Fruit fly (Drosophila melanogaster) whole organism, prepupa: ENCODE data around the gene Cda5.

Experiments
- Blimp-1 ChIP-seq: fragments of 200-800 bp; sonication (Bioruptor generic); optimal IDR thresholded peaks from 3 replicates; lab custom pipeline; 2017; ENCODE audit warnings: missing biosample characterization, missing genetic modification characterization, mild to moderate bottlenecking, moderate library complexity, missing genetic modification reagents
- CG10631 ChIP-seq: fragments of 200-800 bp; sonication (Bioruptor generic); optimal IDR thresholded peaks from 2 replicates; lab custom pipeline; 2016; ENCODE audit warnings: missing biosample characterization, missing genetic modification characterization
- CG10669 ChIP-seq: fragments of 200-800 bp; sonication (Bioruptor generic); optimal IDR thresholded peaks from 3 replicates; lab custom pipeline; 2018; ENCODE audit warnings: missing biosample characterization, mild to moderate bottlenecking, missing genetic modification characterization, moderate library complexity
- CG11762 ChIP-seq: fragments of 200-800 bp; sonication (Bioruptor generic); optimal IDR thresholded peaks from 3 replicates; lab custom pipeline; 2016; ENCODE audit warnings: missing biosample characterization, missing genetic modification characterization; ENCODE audit not compliant: insufficient read depth
- CG15336 ChIP-seq: fragments of 200-800 bp; sonication (Bioruptor generic); IDR thresholded peaks from 2 replicates; pipeline ENCODE4 v1.3.6; 2022; ENCODE audit warnings: missing biosample characterization, missing genetic modification characterization
- CG16779 ChIP-seq: fragments of 200-800 bp; sonication (Bioruptor generic); optimal IDR thresholded peaks from 3 replicates; lab custom pipeline; 2017; ENCODE audit warnings: missing biosample characterization, mild to moderate bottlenecking, missing genetic modification characterization
- CG3032 ChIP-seq: fragments of 200-800 bp; optimal IDR thresholded peaks from 2 replicates; lab custom pipeline; 2019; ENCODE audit warnings: missing biosample characterization, mild to moderate bottlenecking, missing genetic modification characterization, moderate library complexity
- CG34406 ChIP-seq: fragments of 200-800 bp; sonication (Bioruptor generic); optimal IDR thresholded peaks from 3 replicates; lab custom pipeline; 2016; ENCODE audit warnings: missing biosample characterization, missing genetic modification characterization
- CG3919 ChIP-seq: fragments of 200-800 bp; sonication (Bioruptor generic); optimal IDR thresholded peaks from 3 replicates; lab custom pipeline; 2016; ENCODE audit warnings: missing biosample characterization, missing genetic modification characterization
- CG4318 ChIP-seq: fragments of 200-800 bp; sonication (Bioruptor generic); optimal IDR thresholded peaks from 3 replicates; lab custom pipeline; 2017; ENCODE audit warnings: missing biosample characterization, mild to moderate bottlenecking, missing genetic modification characterization
- CG6163 ChIP-seq: fragments of 200-800 bp; sonication (Bioruptor generic); IDR thresholded peaks from 3 replicates; pipeline ENCODE4 v1.3.6; 2022; ENCODE audit warnings: missing biosample characterization, missing genetic modification characterization
- CG6792 ChIP-seq: fragments of 200-800 bp; sonication (Bioruptor generic); optimal IDR thresholded peaks from 3 replicates; lab custom pipeline; 2016; ENCODE audit warnings: missing biosample characterization, missing genetic modification characterization
- CG6808 ChIP-seq: fragments of 200-800 bp; sonication (Bioruptor generic); optimal IDR thresholded peaks from 3 replicates; lab custom pipeline; 2017; ENCODE audit warnings: missing biosample characterization, missing genetic modification characterization, mild to moderate bottlenecking, moderate library complexity, missing genetic modification reagents
- CG8319 ChIP-seq: fragments of 200-800 bp; sonication (Bioruptor generic); optimal IDR thresholded peaks from 3 replicates; lab custom pipeline; 2016; ENCODE audit warnings: missing biosample characterization, missing genetic modification characterization
- CG8632 ChIP-seq: fragments of 200-800 bp; sonication (Bioruptor generic); optimal IDR thresholded peaks from 3 replicates; lab custom pipeline; 2016; ENCODE audit warnings: missing biosample characterization, missing genetic modification characterization
- Eip78C ChIP-seq: fragments of 200-800 bp; sonication (Bioruptor generic); peaks from one replicate; lab custom pipeline; 2016; ENCODE audit warnings: missing biosample characterization, missing genetic modification characterization
- Ets21C ChIP-seq: fragments of 200-800 bp; sonication (Bioruptor generic); optimal IDR thresholded peaks from 3 replicates; lab custom pipeline; 2016; ENCODE audit warnings: missing biosample characterization, missing genetic modification characterization
- Ets96B ChIP-seq: fragments of 200-800 bp; optimal IDR thresholded peaks from 2 replicates; lab custom pipeline; 2019; ENCODE audit warnings: missing biosample characterization, mild to moderate bottlenecking, missing genetic modification characterization, moderate library complexity
- Hr4 ChIP-seq: fragments of 200-800 bp; sonication (Bioruptor generic); optimal IDR thresholded peaks from 3 replicates; lab custom pipeline; 2016; ENCODE audit warnings: missing biosample characterization, missing genetic modification characterization
- OdsH ChIP-seq: fragments of 200-800 bp; sonication (Bioruptor generic); optimal IDR thresholded peaks from 3 replicates; lab custom pipeline; 2016; ENCODE audit warnings: missing biosample characterization, missing genetic modification characterization
- Sox102F ChIP-seq: fragments of 200-800 bp; sonication (Bioruptor generic); optimal IDR thresholded peaks from 2 replicates; lab custom pipeline; 2016; ENCODE audit warnings: missing biosample characterization, mild to moderate bottlenecking, missing genetic modification characterization
- Sox14 ChIP-seq: fragments of 200-800 bp; sonication (Bioruptor generic); optimal IDR thresholded peaks from 3 replicates; lab custom pipeline; 2016; ENCODE audit warnings: missing biosample characterization, missing genetic modification characterization
- acj6 ChIP-seq: fragments of 200-800 bp; sonication (Bioruptor generic); optimal IDR thresholded peaks from 3 replicates; lab custom pipeline; 2016; ENCODE audit warnings: missing biosample characterization, missing genetic modification characterization
- dac ChIP-seq: fragments of 200-800 bp; sonication (Bioruptor generic); optimal IDR thresholded peaks from 2 replicates; lab custom pipeline; 2017; ENCODE audit warnings: missing biosample characterization, mild to moderate bottlenecking, missing genetic modification characterization
- eg ChIP-seq: fragments of 200-800 bp; sonication (Bioruptor generic); IDR thresholded peaks from 3 replicates; pipeline ENCODE4 v1.3.6; 2022; ENCODE audit warnings: missing biosample characterization, missing genetic modification characterization
- esn ChIP-seq: fragments of 200-800 bp; sonication (Bioruptor generic); optimal IDR thresholded peaks from 2 replicates; lab custom pipeline; 2016; ENCODE audit warnings: missing biosample characterization, mild to moderate bottlenecking, missing genetic modification characterization, moderate library complexity
- fd59A ChIP-seq: fragments of 200-800 bp; sonication (Bioruptor generic); optimal IDR thresholded peaks from 2 replicates; lab custom pipeline; 2017; ENCODE audit warnings: missing biosample characterization, mild to moderate bottlenecking, missing genetic modification characterization, missing genetic modification reagents
- fkh ChIP-seq: fragments of 200-800 bp; sonication (Bioruptor generic); optimal IDR thresholded peaks from 3 replicates; lab custom pipeline; 2017; ENCODE audit warnings: missing biosample characterization, mild to moderate bottlenecking, missing genetic modification characterization, moderate library complexity
- salr ChIP-seq, 2 experiments: fragments of 200-800 bp; sonication (Bioruptor generic); optimal IDR thresholded peaks; 3 replicates each; lab custom pipeline; 2016 to 2018; ENCODE audit warnings: missing biosample characterization in 2 of 2, missing genetic modification characterization in 2 of 2, mild to moderate bottlenecking in 1 of 2
- spab ChIP-seq: fragments of 200-800 bp; sonication (Bioruptor generic); optimal IDR thresholded peaks from 2 replicates; lab custom pipeline; 2017; ENCODE audit warnings: missing biosample characterization, mild to moderate bottlenecking, missing genetic modification characterization, missing genetic modification reagents
- svp ChIP-seq: fragments of 200-800 bp; sonication (Bioruptor generic); peaks from one replicate; lab custom pipeline; 2016; ENCODE audit warnings: missing biosample characterization, missing genetic modification characterization
- vri ChIP-seq: fragments of 200-800 bp; sonication (Bioruptor generic); optimal IDR thresholded peaks from 3 replicates; lab custom pipeline; 2016; ENCODE audit warnings: missing biosample characterization, mild to moderate bottlenecking, missing genetic modification characterization

The Cda5 gene

DNA sequence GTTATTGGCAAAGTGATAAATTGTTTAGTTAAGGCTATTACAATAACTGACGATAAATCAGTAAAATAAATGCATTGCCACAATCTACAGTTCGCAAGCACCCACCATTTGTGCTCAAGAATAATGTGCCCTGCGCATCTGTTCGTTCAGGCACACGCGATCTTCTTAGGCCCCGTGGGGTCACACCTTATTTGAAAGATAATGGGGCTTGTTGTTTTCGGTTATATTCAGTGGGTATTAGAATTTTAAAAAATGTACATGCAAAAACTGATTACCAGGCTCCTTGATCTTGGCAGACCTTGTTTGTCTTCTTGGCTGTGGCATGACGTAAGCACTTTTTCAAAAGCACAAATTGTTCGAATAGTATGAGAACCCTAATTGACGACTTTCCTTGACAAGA, 41.8 kb upstream of the Cda5 start:
- TF ChIP-seq esn (GFP tag; lab: Kevin White, UChicago) (no peak), CG6163 (GFP tag; lab: Robert Waterston, UW) (no peak), CG4318 (GFP tag; lab: Kevin White, UChicago) (no peak), CG11762 (GFP tag; lab: Kevin White, UChicago) (no peak), fd59A (no peak), CG3032 (tag; lab: Kevin White, UChicago) (no peak), vri (GFP tag; lab: Kevin White, UChicago) (no peak), svp (GFP tag; lab: Kevin White, UChicago) (no peak), CG10669 (GFP tag; lab: Kevin White, UChicago) (no peak), CG8319 (GFP tag; lab: Kevin White, UChicago) (no peak), Ets21C (GFP tag; lab: Kevin White, UChicago) (no peak), salr (GFP tag; optimal IDR thresholded peaks at IDR 0.05; lab: Kevin White, UChicago) (no peak), Ets96B (tag; lab: Kevin White, UChicago) (no peak), CG16779 (tag; lab: Kevin White, UChicago) (no peak), Sox102F (GFP tag; lab: Kevin White, UChicago) (no peak), Hr4 (GFP tag; lab: Kevin White, UChicago) (no peak), acj6 (GFP tag; lab: Kevin White, UChicago) (no peak), CG6808 (GFP tag; lab: Kevin White, UChicago) (no peak), eg (GFP tag; lab: Robert Waterston, UW) (no peak)

dm6 chr2L:106540-106939, 41.3 kb upstream of the Cda5 start, which contains the start of the genes Nhe1 and Sam-S:
TSS of gene Nhe1 (minus strand) at chr2L:106732.
TSS of gene Sam-S (plus strand) at chr2L:106903.
- peak; percentile 81 for TF ChIP-seq fkh
- no peak for TF ChIP-seq CG3919 (GFP tag; lab: Kevin White, UChicago)
- TF ChIP-seq CG15336 (GFP tag; lab: Robert Waterston, UW), result 0 out of 2 replicates have a peak, but pooled peaks have one; percentile 9

DNA sequence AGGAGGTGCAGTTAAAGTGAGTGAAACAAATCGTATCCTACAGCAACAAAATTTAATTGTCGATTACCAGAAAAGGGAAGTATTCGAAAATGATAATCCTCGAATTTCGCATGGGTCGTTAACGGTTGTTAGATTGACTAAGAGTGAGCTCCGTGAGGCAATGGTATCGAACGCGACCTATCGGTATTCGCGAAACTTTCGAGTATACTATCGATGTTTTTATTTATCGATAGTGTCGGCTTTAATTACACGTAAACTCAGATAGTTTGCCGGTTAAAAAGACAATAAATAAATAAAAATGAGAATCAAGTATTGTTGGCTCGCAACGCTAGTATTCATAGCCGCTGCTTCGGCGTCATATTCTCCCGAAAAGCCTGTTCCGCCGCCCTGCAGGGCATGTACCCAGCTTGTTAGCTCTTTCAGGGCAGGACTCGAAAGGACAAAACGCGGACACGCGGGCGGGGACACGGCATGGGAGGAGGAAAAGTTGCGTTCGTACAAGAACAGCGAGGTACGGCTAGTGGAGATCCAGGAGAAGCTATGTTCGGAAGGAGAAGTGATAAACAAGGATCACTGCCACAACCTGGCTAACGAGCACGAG, 37.1 kb upstream of the Cda5 start, which contains the start of gene Creld:
Creld (plus strand) TSS at position 220 of the 601 bp plus-strand sequence.
- no peak for TF ChIP-seq spab (GFP tag; lab: Kevin White, UChicago)
- TF ChIP-seq CG6792, result no peak
- TF ChIP-seq esn (GFP tag; lab: Kevin White, UChicago), result peak; percentile 21

DNA sequence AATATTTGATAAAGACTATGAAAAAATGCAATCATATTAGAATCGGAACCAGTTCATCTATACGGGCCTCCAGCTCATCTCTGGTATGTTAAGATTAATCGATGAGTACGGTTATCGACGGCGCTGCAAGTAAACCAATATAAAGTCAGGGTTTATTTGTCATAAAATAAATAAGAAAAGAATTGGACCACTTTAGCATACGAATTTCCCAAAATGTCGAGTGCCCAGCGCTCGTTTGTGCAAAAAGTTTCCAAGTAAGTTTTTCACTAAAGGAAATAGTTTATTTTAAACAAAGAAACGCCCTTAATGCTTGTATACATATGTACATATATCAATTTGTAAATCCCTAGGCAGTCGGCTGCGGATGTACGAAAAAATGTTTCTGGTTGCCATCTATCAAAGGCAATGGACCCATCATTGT, 29.4 kb upstream of the Cda5 start, which contains the start of gene Zir:
Zir (plus strand) TSS at position 101 of the 421 bp plus-strand sequence.
- TF ChIP-seq Sox14 (GFP tag; lab: Kevin White, UChicago) (no peak), OdsH (no peak), CG10631 (GFP tag; lab: Kevin White, UChicago) (no peak), Blimp-1 (GFP tag; lab: Kevin White, UChicago) (peak; percentile 5), fkh (peak; percentile 84), Eip78C (GFP tag; lab: Kevin White, UChicago) (peak; percentile 64), CG34406 (GFP tag; lab: Kevin White, UChicago) (no peak), dac (no peak), esn (GFP tag; lab: Kevin White, UChicago) (peak; percentile 34)

- TF ChIP-seq Blimp-1 (GFP tag; lab: Kevin White, UChicago) (peak; percentile 38), CG8632 (GFP tag; lab: Kevin White, UChicago) (no peak)
Measured at dm6 chr2L:94096-94495, 28.9 kb upstream of the Cda5 start.
